Worm (Caenorhabditis elegans) whole organism, young adult: ENCODE results near the gene rab-14.

Experiments
- C06A6.2 ChIP-seq: fragments of 200-800 bp; sonication (Bioruptor generic); conservative IDR thresholded peaks from 2 replicates; pipeline ENCODE4 v1.3.6; 2022; ENCODE audit warnings: missing genetic modification characterization, missing compliant biosample characterization
- C17E4.6 ChIP-seq: fragments of 200-800 bp; sonication (Bioruptor generic); IDR thresholded peaks from 2 replicates; pipeline ENCODE4 v1.3.6; 2022; ENCODE audit warnings: missing genetic modification reagents, missing genetic modification characterization, missing compliant biosample characterization
- D2030.7 ChIP-seq: fragments of 200-800 bp; sonication (Bioruptor generic); IDR thresholded peaks from 2 replicates; pipeline ENCODE4 v1.3.6; 2022; ENCODE audit warnings: missing genetic modification reagents, missing genetic modification characterization, missing compliant biosample characterization
- F23B12.7 ChIP-seq: sonication (generic microtip); optimal IDR thresholded peaks from 2 replicates; lab custom pipeline; 2017; ENCODE audit warnings: missing genetic modification characterization, mild to moderate bottlenecking, missing compliant biosample characterization, antibody characterized with exemption, moderate library complexity; ENCODE audit not compliant: insufficient read depth
- F37B4.10 ChIP-seq: fragments of 200-800 bp; sonication (Bioruptor generic); IDR thresholded peaks from 2 replicates; pipeline ENCODE4 v1.3.6; 2022; ENCODE audit warnings: missing genetic modification characterization, missing compliant biosample characterization
- F49E8.2 ChIP-seq: sonication (generic microtip); optimal IDR thresholded peaks from 3 replicates; lab custom pipeline; 2017; ENCODE audit warnings: missing genetic modification characterization, mild to moderate bottlenecking, missing compliant biosample characterization, antibody characterized with exemption, moderate library complexity; ENCODE audit not compliant: insufficient read depth
- T26A5.8 ChIP-seq: sonication (generic microtip); optimal IDR thresholded peaks from 2 replicates; lab custom pipeline; 2016; ENCODE audit warnings: missing genetic modification characterization, missing compliant biosample characterization
- Y53G8AR.9 ChIP-seq: fragments of 200-800 bp; sonication (Bioruptor generic); conservative IDR thresholded peaks from 2 replicates; pipeline ENCODE4 v1.3.6; 2022; ENCODE audit warnings: missing genetic modification reagents, missing genetic modification characterization, missing compliant biosample characterization
- Y67H2A.10 ChIP-seq: fragments of 200-800 bp; sonication (Bioruptor generic); conservative IDR thresholded peaks from 2 replicates; pipeline ENCODE4 v1.3.6; 2022; ENCODE audit warnings: missing genetic modification reagents, missing genetic modification characterization, missing compliant biosample characterization
- Y95B8A.8 ChIP-seq: fragments of 200-800 bp; sonication (Bioruptor generic); IDR thresholded peaks from 2 replicates; pipeline ENCODE4 v1.3.6; 2022; ENCODE audit warnings: missing genetic modification reagents, missing genetic modification characterization, missing compliant biosample characterization
- aptf-2 ChIP-seq: fragments of 200-800 bp; sonication (Bioruptor generic); conservative IDR thresholded peaks from 2 replicates; pipeline ENCODE4 v1.3.6; 2022; ENCODE audit warnings: missing genetic modification reagents, missing genetic modification characterization, missing compliant biosample characterization
- atf-7 ChIP-seq: sonication (generic microtip); optimal IDR thresholded peaks from 2 replicates; lab custom pipeline; 2017; ENCODE audit warnings: mild to moderate bottlenecking, missing genetic modification characterization, missing compliant biosample characterization
- athp-1 ChIP-seq: sonication (generic microtip); optimal IDR thresholded peaks from 2 replicates; lab custom pipeline; 2017; ENCODE audit warnings: mild to moderate bottlenecking, missing genetic modification characterization, missing compliant biosample characterization
- cebp-1 ChIP-seq, 2 experiments: fragments of 200-800 bp in 1 of 2; sonication (Bioruptor generic) in 1 of 2; sonication (generic microtip) in 1 of 2; IDR thresholded peaks in 1 of 2; optimal IDR thresholded peaks in 1 of 2; 2 replicates each; pipeline versions ENCODE4 v1.3.6 to Lab custom; 2017 to 2022; ENCODE audit warnings: missing compliant biosample characterization in 2 of 2, missing genetic modification characterization in 2 of 2, mild to moderate bottlenecking in 1 of 2, missing genetic modification reagents in 1 of 2, moderate library complexity in 1 of 2
- cebp-2 ChIP-seq: fragments of 200-800 bp; sonication (Bioruptor generic); IDR thresholded peaks from 2 replicates; pipeline ENCODE4 v1.3.6; 2022; ENCODE audit warnings: missing genetic modification characterization, missing compliant biosample characterization
- ceh-100 ChIP-seq: fragments of 200-800 bp; sonication (Bioruptor generic); IDR thresholded peaks from 2 replicates; pipeline ENCODE4 v1.3.6; 2022; ENCODE audit warnings: missing genetic modification reagents, missing genetic modification characterization, missing compliant biosample characterization
- ceh-91 ChIP-seq: fragments of 200-800 bp; sonication (Bioruptor generic); IDR thresholded peaks from 2 replicates; pipeline ENCODE4 v1.3.6; 2022; ENCODE audit warnings: missing genetic modification reagents, missing genetic modification characterization, missing compliant biosample characterization
- chd-7 ChIP-seq: sonication (generic microtip); optimal IDR thresholded peaks from 2 replicates; lab custom pipeline; 2016; ENCODE audit warnings: mild to moderate bottlenecking, missing genetic modification characterization, moderate library complexity, missing compliant biosample characterization
- dox-1 ChIP-seq: fragments of 200-800 bp; sonication (Bioruptor generic); IDR thresholded peaks from 2 replicates; pipeline ENCODE4 v1.3.6; 2022; ENCODE audit warnings: missing genetic modification reagents, missing genetic modification characterization, missing compliant biosample characterization
- dpff-1 ChIP-seq: sonication (generic microtip); optimal IDR thresholded peaks from 2 replicates; lab custom pipeline; 2017; ENCODE audit warnings: mild to moderate bottlenecking, missing genetic modification characterization, missing compliant biosample characterization
- egl-18 ChIP-seq: fragments of 200-800 bp; sonication (Bioruptor generic); IDR thresholded peaks from 2 replicates; pipeline ENCODE4 v1.3.6; 2022; ENCODE audit warnings: missing genetic modification reagents, missing genetic modification characterization, missing compliant biosample characterization
- egl-44 ChIP-seq: fragments of 200-800 bp; sonication (Bioruptor generic); IDR thresholded peaks from 2 replicates; pipeline ENCODE4 v1.3.6; 2022; ENCODE audit warnings: missing genetic modification reagents, missing genetic modification characterization, missing compliant biosample characterization
- egrh-3 ChIP-seq: fragments of 200-800 bp; sonication (Bioruptor generic); IDR thresholded peaks from 2 replicates; pipeline ENCODE4 v1.3.6; 2022; ENCODE audit warnings: missing genetic modification reagents, missing genetic modification characterization, missing compliant biosample characterization
- ekl-4 ChIP-seq: fragments of 200-800 bp; sonication (Bioruptor generic); IDR thresholded peaks from 2 replicates; pipeline ENCODE4 v1.3.6; 2022; ENCODE audit warnings: missing genetic modification reagents, missing genetic modification characterization, missing compliant biosample characterization
- ets-4 ChIP-seq: fragments of 200-800 bp; sonication (Bioruptor generic); optimal IDR thresholded peaks from 2 replicates; lab custom pipeline; 2018; ENCODE audit warnings: mild to moderate bottlenecking, missing genetic modification characterization, missing compliant biosample characterization
- gei-17 ChIP-seq: fragments of 200-800 bp; sonication (Bioruptor generic); optimal IDR thresholded peaks from 2 replicates; lab custom pipeline; 2018; ENCODE audit warnings: mild to moderate bottlenecking, missing genetic modification characterization, missing compliant biosample characterization
- him-1 ChIP-seq: sonication (generic microtip); optimal IDR thresholded peaks from 2 replicates; lab custom pipeline; 2016; ENCODE audit warnings: missing genotype, missing genetic modification reagents, missing genetic modification characterization, missing compliant biosample characterization
- hsf-1 ChIP-seq: fragments of 200-800 bp; sonication (Bioruptor generic); IDR thresholded peaks from 2 replicates; pipeline ENCODE4 v1.3.6; 2022; ENCODE audit warnings: missing genetic modification reagents, missing genetic modification characterization, missing compliant biosample characterization
- lin-35 ChIP-seq, 3 experiments: fragments of 150-350 bp in 2 of 3; sonication (generic microtip) in 1 of 3; optimal IDR thresholded peaks; 2 replicates each; lab custom pipeline; 2014 to 2018; ENCODE audit warnings: missing biosample characterization in 3 of 3, missing genetic modification characterization in 3 of 3, missing genetic modification reagents in 3 of 3
- lin-54 ChIP-seq: fragments of 200-800 bp; sonication (Bioruptor generic); optimal IDR thresholded peaks from 2 replicates; lab custom pipeline; 2018; ENCODE audit warnings: mild to moderate bottlenecking, missing genetic modification characterization, missing compliant biosample characterization
- lir-1 ChIP-seq: fragments of 200-800 bp; sonication (Bioruptor generic); conservative IDR thresholded peaks from 2 replicates; pipeline ENCODE4 v1.3.6; 2022; ENCODE audit warnings: missing genetic modification reagents, missing genetic modification characterization, missing compliant biosample characterization
- lsy-27 ChIP-seq: sonication (generic microtip); optimal IDR thresholded peaks from 2 replicates; lab custom pipeline; 2017; ENCODE audit warnings: missing genetic modification characterization, mild to moderate bottlenecking, missing compliant biosample characterization, antibody characterized with exemption, missing genotype, borderline replicate concordance; ENCODE audit not compliant: insufficient read depth
- madf-3 ChIP-seq: fragments of 200-800 bp; sonication (Bioruptor generic); IDR thresholded peaks from 2 replicates; pipeline ENCODE4 v1.3.6; 2022; ENCODE audit warnings: missing genetic modification reagents, missing genetic modification characterization, missing compliant biosample characterization
- mcd-1 ChIP-seq: fragments of 200-800 bp; sonication (Bioruptor generic); IDR thresholded peaks from 2 replicates; pipeline ENCODE4 v1.3.6; 2022; ENCODE audit warnings: missing genetic modification reagents, missing genetic modification characterization, missing compliant biosample characterization
- nhr-27 ChIP-seq: fragments of 200-800 bp; sonication (Bioruptor generic); optimal IDR thresholded peaks from 2 replicates; lab custom pipeline; 2018; ENCODE audit warnings: mild to moderate bottlenecking, missing genetic modification characterization, moderate library complexity, missing compliant biosample characterization
- nhr-90 ChIP-seq: sonication (generic microtip); optimal IDR thresholded peaks from 2 replicates; lab custom pipeline; 2016; ENCODE audit warnings: missing genotype, mild to moderate bottlenecking, missing genetic modification characterization, missing compliant biosample characterization
- pha-4 ChIP-seq: fragments of 150-350 bp; sonication (generic microtip); optimal IDR thresholded peaks from 2 replicates; lab custom pipeline; 2014; ENCODE audit warnings: missing biosample characterization, missing genetic modification reagents, missing genetic modification characterization
- rcor-1 ChIP-seq: fragments of 200-800 bp; sonication (Bioruptor generic); IDR thresholded peaks from 2 replicates; pipeline ENCODE4 v1.3.6; 2022; ENCODE audit warnings: missing genetic modification reagents, missing genetic modification characterization, missing compliant biosample characterization
- sdz-38 ChIP-seq: sonication (generic microtip); optimal IDR thresholded peaks from 2 replicates; lab custom pipeline; 2016; ENCODE audit warnings: missing genotype, missing genetic modification characterization, missing compliant biosample characterization
- sea-2 ChIP-seq: fragments of 200-800 bp; sonication (Bioruptor generic); IDR thresholded peaks from 2 replicates; pipeline ENCODE4 v1.3.6; 2022; ENCODE audit warnings: missing genetic modification characterization, missing compliant biosample characterization
- snpc-3.4 ChIP-seq: sonication (generic microtip); optimal IDR thresholded peaks from 2 replicates; lab custom pipeline; 2017; ENCODE audit warnings: missing genetic modification characterization, mild to moderate bottlenecking, missing compliant biosample characterization, antibody characterized with exemption, moderate library complexity, missing genotype, missing genetic modification reagents
- tbp1 ChIP-seq: fragments of 200-800 bp; sonication (Bioruptor generic); optimal IDR thresholded peaks from 2 replicates; lab custom pipeline; 2018; ENCODE audit warnings: mild to moderate bottlenecking, missing genetic modification characterization, missing compliant biosample characterization
- ztf-25 ChIP-seq: fragments of 200-800 bp; sonication (Bioruptor generic); IDR thresholded peaks from 2 replicates; pipeline ENCODE4 v1.3.6; 2022; ENCODE audit warnings: missing genetic modification reagents, missing genetic modification characterization, missing compliant biosample characterization
- ztf-26 ChIP-seq: sonication (generic microtip); optimal IDR thresholded peaks from 2 replicates; lab custom pipeline; 2017; ENCODE audit warnings: missing genetic modification characterization, missing compliant biosample characterization

rab-14 gene

DNA sequence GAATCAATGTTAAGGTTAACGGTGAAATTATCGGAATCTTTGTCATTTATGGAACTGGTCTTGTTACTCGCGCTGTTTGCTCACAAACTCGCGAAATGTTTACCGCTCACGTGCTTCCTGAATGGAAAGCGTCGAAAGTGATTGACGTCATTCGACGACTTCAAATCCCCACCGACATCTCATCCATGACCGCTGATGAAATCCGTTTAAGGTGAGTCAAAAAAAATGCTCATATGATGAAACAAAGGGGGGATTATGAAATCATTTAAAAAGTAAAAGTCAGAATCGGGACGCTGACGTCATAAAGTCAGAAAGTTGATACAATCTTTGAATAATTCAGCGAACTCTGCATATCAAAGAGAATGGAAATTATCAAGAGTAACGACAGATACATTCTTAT, 2.2 kb upstream of the rab-14 start:
- 0 out of 2 replicates have a peak, but pooled peaks have one; percentile 19 for TF ChIP-seq lir-1 (GFP tag; lab: Robert Waterston, UW)
- no peak for TF ChIP-seq lsy-27 (tag; lab: Kevin White, UChicago)
- TF ChIP-seq egl-44 (GFP tag; lab: Robert Waterston, UW), result no peak
- no peak for TF ChIP-seq ceh-91 (GFP tag; lab: Robert Waterston, UW)
- peak; percentile 35; the same call in 1 of the 2 replicates for TF ChIP-seq cebp-1 (GFP tag; IDR thresholded peaks at IDR 0.05; lab: Robert Waterston, UW)
- peak; percentile 97 for TF ChIP-seq cebp-1 (tag; optimal IDR thresholded peaks at IDR 0.05; lab: Kevin White, UChicago)
- no peak for TF ChIP-seq him-1
- no peak for TF ChIP-seq ceh-100 (GFP tag; lab: Robert Waterston, UW)
- TF ChIP-seq lin-35 (GFP tag; optimal IDR thresholded peaks at IDR 0.05; lab: Kevin White, UChicago), result peak in 1 of 3 experiments; percentile 44
- no peak for TF ChIP-seq hsf-1 (GFP tag; lab: Robert Waterston, UW)
- peak; percentile 30 for TF ChIP-seq atf-7 (tag; lab: Kevin White, UChicago)

ce11 chrX:15607498-15608019, 1.1 kb upstream of the rab-14 start, which contains the start of gene nipi-3:
Gene nipi-3 (plus strand): TSS chrX:15607969.
- TF ChIP-seq ztf-26 (peak; percentile 92), ets-4 (peak; percentile 56), D2030.7 (GFP tag; lab: Robert Waterston, UW) (no peak), C06A6.2 (GFP tag; lab: Robert Waterston, UW) (peak; percentile 87), cebp-2 (GFP tag; lab: Robert Waterston, UW) (no peak), tbp1 (GFP tag; lab: Kevin White, UChicago) (peak; percentile 63), madf-3 (0 out of 2 replicates have a peak, but pooled peaks have one; percentile 66), T26A5.8 (tag; lab: Kevin White, UChicago) (no peak), lin-54 (peak; percentile 53), dox-1 (peak; percentile 87), athp-1 (tag; lab: Kevin White, UChicago) (no peak), aptf-2 (no peak), Y53G8AR.9 (0 out of 2 replicates have a peak, but pooled peaks have one; percentile 41), ceh-100 (GFP tag; lab: Robert Waterston, UW) (peak; percentile 17; the same call in 1 of the 2 replicates), him-1 (no peak), Y95B8A.8 (peak; percentile 77; the same call in 1 of the 2 replicates), F37B4.10 (GFP tag; lab: Robert Waterston, UW) (no peak), nhr-27 (tag; lab: Kevin White, UChicago) (no peak), F49E8.2 (no peak), Y67H2A.10 (GFP tag; lab: Robert Waterston, UW) (0 out of 2 replicates have a peak, but pooled peaks have one; percentile 17), snpc-3.4 (no peak), chd-7 (tag; lab: Kevin White, UChicago) (peak; percentile 83), ekl-4 (GFP tag; lab: Robert Waterston, UW) (peak; percentile 78), nhr-90 (peak; percentile 88), sea-2 (GFP tag; lab: Robert Waterston, UW) (no peak), lin-35 (GFP tag; optimal IDR thresholded peaks at IDR 0.05; lab: Kevin White, UChicago) (peak in 1 of 3 experiments; percentile 85), mcd-1 (GFP tag; lab: Robert Waterston, UW) (peak; percentile 79), atf-7 (tag; lab: Kevin White, UChicago) (peak; percentile 92), gei-17 (GFP tag; lab: Kevin White, UChicago) (peak; percentile 75), egrh-3 (GFP tag; lab: Robert Waterston, UW) (peak; percentile 68), sdz-38 (tag; lab: Kevin White, UChicago) (no peak), F23B12.7 (peak; percentile 78), ztf-25 (GFP tag; lab: Robert Waterston, UW) (no peak), C17E4.6 (GFP tag; lab: Robert Waterston, UW) (0 out of 2 replicates have a peak, but pooled peaks have one; percentile 27), pha-4 (peak; percentile 92), rcor-1 (GFP tag; lab: Robert Waterston, UW) (peak; percentile 69), cebp-1 (GFP tag; IDR thresholded peaks at IDR 0.05; lab: Robert Waterston, UW) (peak; percentile 100), cebp-1 (tag; optimal IDR thresholded peaks at IDR 0.05; lab: Kevin White, UChicago) (peak; percentile 100), dpff-1 (no peak), egl-18 (GFP tag; lab: Robert Waterston, UW) (no peak)
